Worm (Caenorhabditis elegans) whole organism, L4 larva: Measurements from ENCODE around the gene rfp-1.
"Not testable (repeated sequence)": the region's sequence is repeated elsewhere in the genome, so short reads cannot be mapped to it uniquely, and the experiment has no call there.

Source experiments
- F37D6.2 ChIP-seq: sonication (generic microtip); optimal IDR thresholded peaks from 2 replicates; lab custom pipeline; 2016; ENCODE audit warnings: mild to moderate bottlenecking, missing genetic modification characterization, missing compliant biosample characterization
- ceh-82 ChIP-seq: sonication (generic microtip); optimal IDR thresholded peaks from 2 replicates; lab custom pipeline; 2017; ENCODE audit warnings: missing biosample characterization, missing genetic modification characterization
- egl-27 ChIP-seq: sonication (generic microtip); optimal IDR thresholded peaks from 3 replicates; lab custom pipeline; 2017; ENCODE audit warnings: missing biosample characterization, missing genetic modification reagents, missing genetic modification characterization
- mdl-1 ChIP-seq, 2 experiments: fragments of 150-350 bp in 1 of 2; sonication (generic microtip) in 1 of 2; optimal IDR thresholded peaks; 2 replicates each; lab custom pipeline; 2014 to 2017; ENCODE audit warnings: missing biosample characterization in 2 of 2, missing genetic modification characterization in 2 of 2
- nhr-237 ChIP-seq: sonication (generic microtip); optimal IDR thresholded peaks from 2 replicates; lab custom pipeline; 2017; ENCODE audit warnings: missing biosample characterization, missing genetic modification characterization

ce11 chrIII:8347822-8348221 lies 10.6 kb upstream of the rfp-1 start, which contains the start of gene clc-29:
- TF ChIP-seq nhr-237; mdl-1 (tag; optimal IDR thresholded peaks at IDR 0.05; lab: Kevin White, UChicago); F37D6.2 (tag; lab: Kevin White, UChicago); egl-27 (tag; lab: Kevin White, UChicago); ceh-82: not testable (repeated sequence)
